Fruit fly (Drosophila melanogaster): ENCODE results near the gene Slimp.

Slimp gene

DNA sequence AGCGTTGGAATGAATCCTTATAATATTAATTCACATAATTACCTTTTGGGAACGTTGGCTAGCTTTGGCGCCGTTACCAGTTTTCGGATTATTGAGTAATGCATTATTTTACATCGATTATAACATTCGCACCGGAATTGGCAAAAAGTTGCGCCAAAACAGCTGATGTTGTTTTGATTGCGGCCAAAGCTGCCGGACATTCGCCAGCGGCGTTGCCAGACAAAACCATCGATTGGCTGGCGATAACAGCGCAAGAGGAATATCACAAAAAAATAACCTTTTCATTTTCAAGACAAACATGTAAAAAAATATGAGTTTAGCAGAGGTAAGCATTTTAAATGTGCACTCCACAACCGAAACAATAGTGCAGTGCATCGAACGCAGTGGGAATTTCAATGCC is 18.7 kb downstream of the Slimp start, which contains the start of the genes GatB and Tsc1:
Gene GatB, minus strand, starts transcription at position 176 of the 400 bp plus-strand sequence.
Gene Tsc1, plus strand, starts transcription at position 228 of the 400 bp plus-strand sequence.
- TF ChIP-seq CG7045 (GFP tag; optimal IDR thresholded peaks at IDR 0.05) (no peak), cic (GFP tag; optimal IDR thresholded peaks at IDR 0.05) (peak; percentile 14), tj (GFP tag; optimal IDR thresholded peaks at IDR 0.05) (peak; percentile 21), bab1 (GFP tag; optimal IDR thresholded peaks at IDR 0.05) (peak; percentile 62)

dm6 chr3R:24122369-24122768 is 26.4 kb downstream of the Slimp start:
- TF ChIP-seq CG14711 (tag; optimal IDR thresholded peaks at IDR 0.05) (no peak), toe (GFP tag; optimal IDR thresholded peaks at IDR 0.05) (no peak), tj (GFP tag; optimal IDR thresholded peaks at IDR 0.05) (no peak), CG1620 (GFP tag; optimal IDR thresholded peaks at IDR 0.05) (no peak), Crg-1 (GFP tag; optimal IDR thresholded peaks at IDR 0.05) (no peak), Mnt (GFP tag; optimal IDR thresholded peaks at IDR 0.05) (no peak), CG7101 (tag; optimal IDR thresholded peaks at IDR 0.05) (no peak), Hr96 (GFP tag; optimal IDR thresholded peaks at IDR 0.05) (no peak), cnc (optimal IDR thresholded peaks at IDR 0.05) (no peak), ovo (GFP tag; optimal IDR thresholded peaks at IDR 0.05) (no peak), pad (GFP tag; optimal IDR thresholded peaks at IDR 0.05) (no peak), CG33017 (tag; optimal IDR thresholded peaks at IDR 0.05) (no peak), Clk (GFP tag; optimal IDR thresholded peaks at IDR 0.05) (no peak)

dm6 chr3R:24121669-24122068 is 27.1 kb downstream of the Slimp start:
- TF ChIP-seq CG14711 (tag; optimal IDR thresholded peaks at IDR 0.05) (no peak), CG12768 (GFP tag; optimal IDR thresholded peaks at IDR 0.05) (no peak), Crg-1 (GFP tag; optimal IDR thresholded peaks at IDR 0.05) (no peak)

dm6 chr3R:24116972-24117371 is 31.8 kb downstream of the Slimp start:
- TF ChIP-seq CG7045 (GFP tag; optimal IDR thresholded peaks at IDR 0.05) (no peak), kay (GFP tag; ENCODE audit: borderline replicate concordance) (no peak), CG5204 (GFP tag; optimal IDR thresholded peaks at IDR 0.05) (no peak), bab1 (GFP tag; optimal IDR thresholded peaks at IDR 0.05) (no peak), tj (GFP tag; optimal IDR thresholded peaks at IDR 0.05) (no peak), CG1620 (GFP tag; optimal IDR thresholded peaks at IDR 0.05) (no peak), pad (GFP tag; optimal IDR thresholded peaks at IDR 0.05) (no peak), CG33017 (tag; optimal IDR thresholded peaks at IDR 0.05) (no peak), CG7101 (tag; optimal IDR thresholded peaks at IDR 0.05) (no peak), CG14711 (tag; optimal IDR thresholded peaks at IDR 0.05) (no peak), Hr96 (GFP tag; optimal IDR thresholded peaks at IDR 0.05) (no peak), CG11617 (GFP tag; optimal IDR thresholded peaks at IDR 0.05) (no peak), toe (GFP tag; optimal IDR thresholded peaks at IDR 0.05) (no peak), ovo (GFP tag; optimal IDR thresholded peaks at IDR 0.05) (no peak), cnc (optimal IDR thresholded peaks at IDR 0.05) (no peak), cic (GFP tag; optimal IDR thresholded peaks at IDR 0.05) (no peak), Mnt (GFP tag; optimal IDR thresholded peaks at IDR 0.05) (no peak), Clk (GFP tag; optimal IDR thresholded peaks at IDR 0.05) (no peak), CG12768 (GFP tag; optimal IDR thresholded peaks at IDR 0.05) (no peak), Crg-1 (GFP tag; optimal IDR thresholded peaks at IDR 0.05) (no peak)

- peak; percentile 10 for TF ChIP-seq CG11617 (GFP tag; optimal IDR thresholded peaks at IDR 0.05)
- no peak for TF ChIP-seq Crg-1 (GFP tag; optimal IDR thresholded peaks at IDR 0.05)
- no peak for TF ChIP-seq CG14711 (tag; optimal IDR thresholded peaks at IDR 0.05)
- TF ChIP-seq Mnt (GFP tag; optimal IDR thresholded peaks at IDR 0.05), result no peak
- no peak for TF ChIP-seq cnc (optimal IDR thresholded peaks at IDR 0.05)
- peak; percentile 27 for TF ChIP-seq Hr96 (GFP tag; optimal IDR thresholded peaks at IDR 0.05)
- TF ChIP-seq bab1 (GFP tag; optimal IDR thresholded peaks at IDR 0.05), result no peak
- peak; percentile 18 for TF ChIP-seq CG7101 (tag; optimal IDR thresholded peaks at IDR 0.05)
- TF ChIP-seq CG5204 (GFP tag; optimal IDR thresholded peaks at IDR 0.05), result peak; percentile 13
- peak; percentile 14 for TF ChIP-seq cic (GFP tag; optimal IDR thresholded peaks at IDR 0.05)
Observed at dm6 chr3R:24116180-24116579, 32.6 kb downstream of the Slimp start, which contains the start of gene CG13607. Gene CG13607, minus strand, starts transcription at chr3R:24116322.

- TF ChIP-seq cic (GFP tag; optimal IDR thresholded peaks at IDR 0.05) (no peak), CG33017 (tag; optimal IDR thresholded peaks at IDR 0.05) (no peak), CG11617 (GFP tag; optimal IDR thresholded peaks at IDR 0.05) (no peak), toe (GFP tag; optimal IDR thresholded peaks at IDR 0.05) (no peak), CG7045 (GFP tag; optimal IDR thresholded peaks at IDR 0.05) (no peak), pad (GFP tag; optimal IDR thresholded peaks at IDR 0.05) (no peak), CG5204 (GFP tag; optimal IDR thresholded peaks at IDR 0.05) (no peak), kay (GFP tag; ENCODE audit: borderline replicate concordance) (no peak), ovo (GFP tag; optimal IDR thresholded peaks at IDR 0.05) (no peak), cnc (optimal IDR thresholded peaks at IDR 0.05) (no peak)
Observed at dm6 chr3R:24113070-24113385, 35.7 kb downstream of the Slimp start, which contains the start of gene Root. Gene Root, plus strand, starts transcription at chr3R:24113286.

- TF ChIP-seq cnc (optimal IDR thresholded peaks at IDR 0.05), result no peak
- peak; percentile 28 for TF ChIP-seq CG1620 (GFP tag; optimal IDR thresholded peaks at IDR 0.05)
- TF ChIP-seq CG5204 (GFP tag; optimal IDR thresholded peaks at IDR 0.05), result peak; percentile 64
- peak; percentile 68 for TF ChIP-seq CG7101 (tag; optimal IDR thresholded peaks at IDR 0.05)
- TF ChIP-seq Mnt (GFP tag; optimal IDR thresholded peaks at IDR 0.05), result peak; percentile 59
- TF ChIP-seq tj (GFP tag; optimal IDR thresholded peaks at IDR 0.05), result peak; percentile 78
- peak; percentile 27 for TF ChIP-seq cic (GFP tag; optimal IDR thresholded peaks at IDR 0.05)
- TF ChIP-seq Crg-1 (GFP tag; optimal IDR thresholded peaks at IDR 0.05), result peak; percentile 68
- TF ChIP-seq Clk (GFP tag; optimal IDR thresholded peaks at IDR 0.05), result peak; percentile 44
- TF ChIP-seq Hr96 (GFP tag; optimal IDR thresholded peaks at IDR 0.05), result peak; percentile 27
- no peak for TF ChIP-seq kay (GFP tag; ENCODE audit: borderline replicate concordance)
- peak; percentile 78 for TF ChIP-seq CG12768 (GFP tag; optimal IDR thresholded peaks at IDR 0.05)
- peak; percentile 62 for TF ChIP-seq pad (GFP tag; optimal IDR thresholded peaks at IDR 0.05)
- TF ChIP-seq toe (GFP tag; optimal IDR thresholded peaks at IDR 0.05), result peak; percentile 71
- TF ChIP-seq CG14711 (tag; optimal IDR thresholded peaks at IDR 0.05), result peak; percentile 69
- peak; percentile 73 for TF ChIP-seq CG33017 (tag; optimal IDR thresholded peaks at IDR 0.05)
- peak; percentile 59 for TF ChIP-seq CG7045 (GFP tag; optimal IDR thresholded peaks at IDR 0.05)
- TF ChIP-seq CG11617 (GFP tag; optimal IDR thresholded peaks at IDR 0.05), result peak; percentile 73
- TF ChIP-seq ovo (GFP tag; optimal IDR thresholded peaks at IDR 0.05), result no peak
- TF ChIP-seq bab1 (GFP tag; optimal IDR thresholded peaks at IDR 0.05), result peak; percentile 84
Observed at dm6 chr3R:24112320-24113069, 36.3 kb downstream of the Slimp start, which contains the start of gene CG13605. Gene CG13605, minus strand, starts transcription at chr3R:24112389.

Data from whole organism, adult.